Worm (Caenorhabditis elegans) whole organism, mixed stage, embryonic: Measurements from ENCODE around the gene F07F6.7.

Experiments used
- M03D4.4 ChIP-seq: sonication (generic microtip); optimal IDR thresholded peaks from 2 replicates; lab custom pipeline; 2017; ENCODE audit warnings: mild to moderate bottlenecking, missing genetic modification characterization, missing compliant biosample characterization
- lin-32 ChIP-seq: fragments of 200-800 bp; sonication (Bioruptor generic); optimal IDR thresholded peaks from 2 replicates; lab custom pipeline; 2018; ENCODE audit warnings: mild to moderate bottlenecking, missing genetic modification characterization, missing compliant biosample characterization
- mep-1 ChIP-seq: fragments of 150-350 bp; optimal IDR thresholded peaks from 2 replicates; lab custom pipeline; 2017; ENCODE audit warnings: missing biosample characterization, missing genetic modification reagents, missing genetic modification characterization, inconsistent platforms
- nhr-28 ChIP-seq: fragments of 150-350 bp; optimal IDR thresholded peaks from 2 replicates; lab custom pipeline; 2014; ENCODE audit warnings: missing biosample characterization, missing genetic modification characterization

DNA sequence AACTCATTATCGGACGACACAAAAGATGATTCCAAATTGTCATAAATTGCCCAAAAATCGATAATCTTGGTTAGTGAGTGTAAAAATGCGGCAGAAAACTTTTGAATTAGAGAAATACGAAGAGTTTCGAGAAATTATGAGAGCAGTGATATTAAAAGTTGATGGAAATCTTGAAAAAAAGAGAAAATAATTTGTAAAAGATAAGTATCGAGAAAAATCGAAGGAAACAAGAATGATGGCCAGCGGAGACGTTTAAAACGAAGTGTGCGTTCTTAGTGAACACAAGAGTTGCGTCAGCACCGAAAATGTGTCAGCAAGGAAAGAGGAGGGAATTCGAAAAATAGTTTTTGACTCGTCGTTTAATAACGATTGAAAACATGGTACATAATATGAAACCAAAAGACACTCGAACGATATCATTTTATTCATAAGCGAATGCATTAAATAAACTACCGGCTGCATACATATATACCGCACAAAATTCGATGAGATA lies 33.8 kb downstream of the F07F6.7 start, which contains the start of gene ndx-6:
- TF ChIP-seq mep-1 (tag; lab: Kevin White, UChicago) (peak; percentile 92), lin-32 (GFP tag; lab: Kevin White, UChicago) (no peak), M03D4.4 (tag; lab: Kevin White, UChicago) (peak; percentile 46), nhr-28 (tag; lab: Kevin White, UChicago) (no peak)
